Worm (Caenorhabditis elegans) whole organism, early embryonic: Measurements from ENCODE around the gene oac-23.

Source experiments
- aly-1 ChIP-seq: sonication (generic microtip); optimal IDR thresholded peaks from 2 replicates; lab custom pipeline; 2016; ENCODE audit warnings: missing genetic modification characterization, missing compliant biosample characterization
- ama-1 ChIP-seq: fragments of 150-350 bp; optimal IDR thresholded peaks from 2 replicates; lab custom pipeline; 2014
- hmg-4 ChIP-seq: fragments of 200-800 bp; sonication (Bioruptor generic); optimal IDR thresholded peaks from 2 replicates; lab custom pipeline; 2018; ENCODE audit warnings: mild to moderate bottlenecking, missing genetic modification characterization, missing compliant biosample characterization
- pes-1 ChIP-seq: fragments of 200-800 bp; sonication (Bioruptor generic); IDR thresholded peaks from 2 replicates; pipeline ENCODE4 v1.3.6; 2022; ENCODE audit warnings: missing genetic modification reagents, missing genetic modification characterization, missing compliant biosample characterization
- scrt-1 ChIP-seq: fragments of 200-800 bp; sonication (Bioruptor generic); IDR thresholded peaks from 2 replicates; pipeline ENCODE4 v1.3.6; 2022; ENCODE audit warnings: missing genetic modification characterization, missing compliant biosample characterization

DNA sequence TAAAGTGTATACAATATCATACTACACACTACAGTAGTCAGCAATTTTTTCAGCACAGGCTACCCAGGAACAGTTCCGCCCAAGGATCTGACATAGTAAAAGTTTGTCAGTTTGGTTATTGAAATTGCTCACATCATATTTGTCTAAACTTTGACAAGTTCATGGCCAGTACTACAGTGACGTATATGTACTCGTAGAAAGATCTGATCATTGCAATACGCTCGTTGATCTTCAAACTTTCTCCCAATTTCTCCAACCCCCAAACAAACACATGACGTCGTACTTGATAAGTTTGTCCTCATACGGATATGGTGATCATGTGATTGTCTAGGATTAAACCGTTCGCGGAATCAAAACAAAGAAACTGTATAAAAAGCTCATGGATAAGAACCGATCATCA is 13.5 kb downstream of the oac-23 start, which contains the start of gene dct-8:
- TF ChIP-seq pes-1 (GFP tag; lab: Robert Waterston, UW) (no peak), scrt-1 (GFP tag; lab: Robert Waterston, UW) (no peak), ama-1 (lab: Kevin White, UChicago) (no peak), aly-1 (tag; lab: Kevin White, UChicago) (no peak), hmg-4 (GFP tag; lab: Kevin White, UChicago) (no peak)
